Worm (Caenorhabditis elegans) whole organism, mixed stage, embryonic: Measurements from ENCODE around the gene Y43F8C.16.

Source experiments
- M03D4.4 ChIP-seq: sonication (generic microtip); optimal IDR thresholded peaks from 2 replicates; lab custom pipeline; 2017; ENCODE audit warnings: mild to moderate bottlenecking, missing genetic modification characterization, missing compliant biosample characterization
- bed-3 ChIP-seq: fragments of 200-800 bp; sonication (Bioruptor generic); optimal IDR thresholded peaks from 3 replicates; lab custom pipeline; 2018; ENCODE audit warnings: mild to moderate bottlenecking, missing genetic modification characterization, moderate library complexity, missing compliant biosample characterization
- blmp-1 ChIP-seq: fragments of 150-350 bp; optimal IDR thresholded peaks from 2 replicates; lab custom pipeline; 2014; ENCODE audit warnings: missing biosample characterization, missing genetic modification characterization
- ceh-43 ChIP-seq: fragments of 200-800 bp; sonication (Bioruptor generic); optimal IDR thresholded peaks from 2 replicates; lab custom pipeline; 2018; ENCODE audit warnings: mild to moderate bottlenecking, missing genetic modification characterization, moderate library complexity, missing compliant biosample characterization
- ceh-83 ChIP-seq: fragments of 200-800 bp; sonication (Bioruptor generic); optimal IDR thresholded peaks from 2 replicates; lab custom pipeline; 2018; ENCODE audit warnings: mild to moderate bottlenecking, missing genetic modification characterization, missing compliant biosample characterization
- ces-1 ChIP-seq: fragments of 150-350 bp; optimal IDR thresholded peaks from 2 replicates; lab custom pipeline; 2014; ENCODE audit warnings: missing biosample characterization, missing genetic modification reagents, missing genetic modification characterization
- cnd-1 ChIP-seq: fragments of 200-800 bp; sonication (Bioruptor generic); optimal IDR thresholded peaks from 2 replicates; lab custom pipeline; 2018; ENCODE audit warnings: mild to moderate bottlenecking, missing genetic modification characterization, missing compliant biosample characterization
- drap-1 ChIP-seq: fragments of 200-800 bp; sonication (Bioruptor generic); optimal IDR thresholded peaks from 3 replicates; lab custom pipeline; 2018; ENCODE audit warnings: mild to moderate bottlenecking, missing genetic modification characterization, missing compliant biosample characterization
- elt-1 ChIP-seq: sonication (generic microtip); optimal IDR thresholded peaks from 2 replicates; lab custom pipeline; 2017; ENCODE audit warnings: missing genetic modification characterization, mild to moderate bottlenecking, missing compliant biosample characterization, antibody characterized with exemption, moderate library complexity, borderline replicate concordance; ENCODE audit not compliant: insufficient read depth
- elt-3 ChIP-seq: fragments of 150-350 bp; optimal IDR thresholded peaks from 2 replicates; lab custom pipeline; 2014; ENCODE audit warnings: missing biosample characterization, missing genetic modification characterization
- flh-1 ChIP-seq: fragments of 200-800 bp; sonication (Bioruptor generic); optimal IDR thresholded peaks from 2 replicates; lab custom pipeline; 2018; ENCODE audit warnings: mild to moderate bottlenecking, missing genetic modification characterization, moderate library complexity, missing compliant biosample characterization
- ham-2 ChIP-seq: fragments of 200-800 bp; sonication (Bioruptor generic); optimal IDR thresholded peaks from 2 replicates; lab custom pipeline; 2018; ENCODE audit warnings: mild to moderate bottlenecking, missing genetic modification characterization, missing compliant biosample characterization
- hlh-1 ChIP-seq: fragments of 150-350 bp; optimal IDR thresholded peaks from 2 replicates; lab custom pipeline; 2014; ENCODE audit warnings: missing biosample characterization, missing genetic modification reagents, missing genetic modification characterization
- lin-13 ChIP-seq: fragments of 150-350 bp; optimal IDR thresholded peaks from 2 replicates; lab custom pipeline; 2014; ENCODE audit warnings: missing biosample characterization, missing genetic modification characterization
- lin-32 ChIP-seq: fragments of 200-800 bp; sonication (Bioruptor generic); optimal IDR thresholded peaks from 2 replicates; lab custom pipeline; 2018; ENCODE audit warnings: mild to moderate bottlenecking, missing genetic modification characterization, missing compliant biosample characterization
- lsy-2 ChIP-seq: fragments of 150-350 bp; optimal IDR thresholded peaks from 2 replicates; lab custom pipeline; 2014; ENCODE audit warnings: missing biosample characterization, missing genetic modification characterization
- mab-5 ChIP-seq: fragments of 150-350 bp; optimal IDR thresholded peaks from 2 replicates; lab custom pipeline; 2014; ENCODE audit warnings: missing biosample characterization, missing genetic modification characterization
- mep-1 ChIP-seq: fragments of 150-350 bp; optimal IDR thresholded peaks from 2 replicates; lab custom pipeline; 2017; ENCODE audit warnings: missing biosample characterization, missing genetic modification reagents, missing genetic modification characterization, inconsistent platforms
- nhr-12 ChIP-seq: fragments of 150-350 bp; optimal IDR thresholded peaks from 2 replicates; lab custom pipeline; 2014; ENCODE audit warnings: missing biosample characterization, missing genetic modification characterization
- nhr-2 ChIP-seq: fragments of 150-350 bp; optimal IDR thresholded peaks from 2 replicates; lab custom pipeline; 2014; ENCODE audit warnings: missing biosample characterization, missing genetic modification characterization
- nhr-76 ChIP-seq: sonication (generic microtip); optimal IDR thresholded peaks from 2 replicates; lab custom pipeline; 2017; ENCODE audit warnings: missing biosample characterization, missing genetic modification characterization
- sem-2 ChIP-seq: fragments of 200-800 bp; sonication (Bioruptor generic); optimal IDR thresholded peaks from 2 replicates; lab custom pipeline; 2018; ENCODE audit warnings: mild to moderate bottlenecking, missing genetic modification characterization, missing compliant biosample characterization
- sptf-1 ChIP-seq: sonication (generic microtip); optimal IDR thresholded peaks from 2 replicates; lab custom pipeline; 2017; ENCODE audit warnings: mild to moderate bottlenecking, missing genetic modification characterization, moderate library complexity, missing compliant biosample characterization
- unc-120 ChIP-seq: sonication (generic microtip); optimal IDR thresholded peaks from 2 replicates; lab custom pipeline; 2017; ENCODE audit warnings: missing genetic modification characterization, missing compliant biosample characterization; ENCODE audit not compliant: poor library complexity, severe bottlenecking
- unc-39 ChIP-seq: fragments of 150-350 bp; optimal IDR thresholded peaks from 2 replicates; lab custom pipeline; 2014; ENCODE audit warnings: missing biosample characterization, missing genetic modification characterization
- unc-62 ChIP-seq: fragments of 150-350 bp; optimal IDR thresholded peaks from 2 replicates; lab custom pipeline; 2014; ENCODE audit warnings: missing biosample characterization, missing genetic modification reagents, missing genetic modification characterization
- zip-8 ChIP-seq: fragments of 150-350 bp; optimal IDR thresholded peaks from 2 replicates; lab custom pipeline; 2014; ENCODE audit warnings: missing biosample characterization, missing genetic modification characterization
- ztf-11 ChIP-seq: fragments of 150-350 bp; optimal IDR thresholded peaks from 2 replicates; lab custom pipeline; 2014; ENCODE audit warnings: missing biosample characterization, missing genetic modification characterization

Y43F8C.16 gene

DNA sequence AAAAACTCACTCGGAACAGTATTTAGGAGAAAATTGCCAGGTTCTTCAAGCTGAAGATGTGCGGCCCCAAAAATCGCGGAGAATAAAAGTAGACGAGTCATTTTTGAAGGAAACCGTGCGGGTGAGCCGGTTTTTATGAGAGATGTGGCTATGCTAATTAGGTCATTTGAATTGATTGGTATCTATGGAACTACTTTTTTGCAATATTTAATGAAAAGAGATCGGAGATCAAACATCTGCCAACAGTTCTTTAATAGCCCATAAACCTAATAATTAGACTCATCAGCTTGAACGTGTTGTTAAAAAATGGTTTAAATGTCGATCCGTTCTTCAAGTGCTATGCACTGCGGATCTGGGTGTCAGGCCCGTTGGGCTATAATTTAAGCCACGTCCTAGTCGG is at the start of gene Y43F8C.16:
TSS of gene Y43F8C.16 (minus strand) at position 101 of the 400 bp plus-strand sequence.
- no peak for TF ChIP-seq ztf-11
- TF ChIP-seq bed-3 (GFP tag; lab: Kevin White, UChicago): no peak

DNA sequence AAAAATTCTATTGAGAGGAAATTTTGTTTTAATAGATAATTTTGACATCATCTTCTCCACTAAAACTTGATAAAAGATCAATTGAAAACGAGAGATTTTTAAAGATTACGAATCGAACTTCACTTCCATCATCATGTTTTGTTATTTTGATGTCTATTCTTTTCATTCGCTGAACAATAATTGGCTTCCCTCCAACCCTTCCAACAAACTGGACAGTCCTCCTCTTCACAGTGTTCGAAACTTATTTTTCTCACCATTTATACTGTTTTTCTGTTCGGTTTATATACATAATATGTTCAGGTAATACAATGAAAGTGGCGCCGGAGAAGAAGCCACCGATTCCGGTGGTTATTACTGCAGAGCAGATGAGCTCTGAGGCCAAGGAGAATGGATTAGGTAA is 45.4 kb upstream of the Y43F8C.16 start, which contains the start of gene M162.5:
TSS of gene M162.5 (plus strand) at position 301 of the 400 bp plus-strand sequence.
- no peak for TF ChIP-seq elt-3
- no peak for TF ChIP-seq M03D4.4 (tag; lab: Kevin White, UChicago)
- TF ChIP-seq hlh-1: no peak
- TF ChIP-seq drap-1: no peak
- no peak for TF ChIP-seq nhr-12 (tag; lab: Kevin White, UChicago)
- TF ChIP-seq, all 35 proteins: peak for 0

DNA sequence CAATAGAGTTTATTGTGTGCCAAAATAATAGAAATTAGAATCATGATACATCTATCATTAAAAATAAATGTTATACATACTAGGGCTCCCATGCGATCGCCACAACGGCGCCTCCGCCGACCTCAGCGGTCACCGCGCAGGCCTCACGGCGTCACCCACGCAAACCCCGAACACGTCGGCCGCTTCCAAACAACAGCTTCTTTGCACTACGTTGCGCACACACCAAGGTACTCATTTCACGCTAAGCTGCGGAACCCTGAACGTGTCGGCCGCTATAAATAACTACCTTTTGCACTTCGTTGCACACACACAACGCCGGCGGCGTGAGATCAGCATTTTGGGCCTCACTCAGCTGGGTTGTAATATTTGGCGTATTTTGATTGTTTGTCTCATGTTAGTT is 44.0 kb upstream of the Y43F8C.16 start:
- TF ChIP-seq mab-5 (tag; lab: Kevin White, UChicago) (no peak), nhr-76 (tag; lab: Kevin White, UChicago) (no peak), bed-3 (GFP tag; lab: Kevin White, UChicago) (no peak)

DNA sequence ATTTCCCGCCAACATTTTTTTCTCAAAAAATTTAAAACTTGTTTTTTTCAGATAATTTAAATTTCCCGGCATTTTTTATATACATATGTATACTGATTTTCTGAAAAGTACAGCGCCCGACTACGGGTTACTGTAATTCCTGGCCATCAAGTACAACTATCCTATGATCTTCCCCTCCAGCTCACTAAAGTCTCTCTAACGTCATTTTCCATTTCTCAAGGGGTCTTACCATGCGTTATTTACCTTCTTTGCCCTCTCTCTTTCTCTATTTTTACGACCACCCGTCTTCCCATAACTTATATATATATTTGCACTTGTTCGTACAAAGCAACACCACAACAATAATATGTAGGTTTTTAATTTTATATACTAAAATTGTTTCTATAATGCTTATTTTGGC is 40.9 kb upstream of the Y43F8C.16 start, which contains the start of gene W04E12.9:
TSS of gene W04E12.9 (plus strand) at position 301 of the 400 bp plus-strand sequence.
- no peak for TF ChIP-seq sptf-1
- no peak for TF ChIP-seq lin-13 (tag; lab: Kevin White, UChicago)
- no peak for TF ChIP-seq cnd-1 (tag; lab: Kevin White, UChicago)

DNA sequence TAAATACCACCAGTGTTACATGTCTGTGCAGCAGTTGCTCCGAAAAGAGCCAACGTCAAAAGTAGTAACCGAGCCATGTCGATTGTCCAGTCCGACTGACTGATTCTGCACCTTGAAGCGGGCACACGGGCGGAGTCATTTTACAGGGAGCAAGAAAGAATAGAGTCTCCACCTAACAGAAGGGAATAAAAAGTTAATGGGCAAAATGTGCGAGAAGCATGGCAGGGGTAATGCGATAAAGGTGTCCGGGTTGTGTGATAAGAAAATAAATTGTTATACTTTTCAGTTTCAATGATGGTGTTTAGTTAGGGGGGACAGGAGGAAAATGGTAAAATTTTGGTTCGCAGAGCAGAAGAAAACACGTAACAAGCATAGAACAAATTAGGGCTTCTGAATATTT is 39.9 kb upstream of the Y43F8C.16 start, which contains the start of gene clec-50:
TSS of gene clec-50 (minus strand) at position 109 of the 400 bp plus-strand sequence.
- TF ChIP-seq sptf-1 (no peak), drap-1 (no peak), ceh-83 (no peak), ces-1 (GFP tag; lab: Kevin White, UChicago) (no peak), unc-39 (tag; lab: Kevin White, UChicago) (no peak), lsy-2 (tag; lab: Kevin White, UChicago) (no peak)

DNA sequence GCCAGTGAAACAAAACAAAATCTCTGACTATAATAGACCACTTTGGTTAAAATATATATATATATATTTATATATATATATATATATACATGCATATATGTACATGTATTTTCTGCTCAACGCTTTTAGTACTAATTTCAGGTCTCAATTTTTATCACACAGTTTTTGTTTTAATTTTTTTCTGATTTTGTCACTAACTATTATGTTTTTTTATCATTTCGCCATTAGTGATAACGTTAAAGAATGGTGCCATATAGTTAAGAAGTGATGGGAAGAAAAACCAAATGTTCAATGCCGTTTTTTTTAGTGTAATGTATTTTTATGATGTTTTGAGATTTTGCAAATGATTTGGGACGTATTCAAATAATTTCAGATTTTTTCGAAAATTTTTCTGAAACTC is 39.0 kb upstream of the Y43F8C.16 start:
- no peak for TF ChIP-seq lin-32 (GFP tag; lab: Kevin White, UChicago)

DNA sequence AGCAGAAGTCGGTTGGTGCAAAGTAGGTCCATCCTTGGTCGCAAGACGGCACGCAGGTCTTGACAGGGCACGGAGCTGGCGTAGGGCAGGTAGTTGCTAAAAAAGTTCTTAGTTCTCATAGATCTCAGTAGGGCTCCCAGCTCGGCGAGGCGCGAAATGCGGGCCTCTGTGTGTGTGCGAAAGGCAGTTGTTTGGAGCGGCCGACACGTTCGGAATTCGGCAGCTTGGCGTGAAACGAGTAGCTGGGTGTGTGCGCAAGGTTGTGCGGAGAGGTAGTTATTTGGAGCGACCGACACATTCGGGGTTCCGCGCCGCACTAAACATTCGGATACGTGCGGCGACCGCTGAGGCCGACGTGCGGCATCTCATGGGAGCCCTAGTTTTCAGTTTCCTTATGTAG is 37.6 kb upstream of the Y43F8C.16 start:
- TF ChIP-seq ceh-43 (GFP tag; lab: Kevin White, UChicago) (no peak), hlh-1 (no peak), flh-1 (GFP tag; lab: Kevin White, UChicago) (no peak), unc-120 (tag; lab: Kevin White, UChicago) (no peak), ham-2 (GFP tag; lab: Kevin White, UChicago) (no peak), mep-1 (tag; lab: Kevin White, UChicago) (no peak), elt-1 (no peak), zip-8 (no peak), blmp-1 (no peak), unc-62 (GFP tag; lab: Kevin White, UChicago) (no peak)

DNA sequence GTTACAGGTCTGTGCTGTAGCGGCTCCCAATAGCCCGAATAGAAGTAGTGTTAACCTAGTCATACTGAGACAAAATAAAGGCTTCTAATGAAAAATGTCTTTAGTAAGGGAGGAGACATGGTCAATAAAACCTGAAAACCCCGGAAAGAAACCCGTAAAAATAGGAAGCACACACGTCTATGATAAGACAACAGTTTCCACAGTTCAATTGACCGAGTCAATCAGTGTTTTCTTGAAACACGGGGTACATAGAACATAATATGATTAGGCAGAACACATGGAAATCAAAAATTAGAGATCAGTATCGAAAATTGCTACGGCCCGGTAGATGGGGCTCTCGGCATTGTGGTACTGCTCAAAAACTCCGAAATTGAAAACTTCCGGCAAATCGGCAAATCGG is 35.8 kb upstream of the Y43F8C.16 start, which contains the start of gene clec-49:
TSS of gene clec-49 (minus strand) at position 103 of the 400 bp plus-strand sequence.
- TF ChIP-seq sem-2 (GFP tag; lab: Kevin White, UChicago) (no peak), unc-39 (tag; lab: Kevin White, UChicago) (no peak), unc-120 (tag; lab: Kevin White, UChicago) (no peak), blmp-1 (no peak), cnd-1 (tag; lab: Kevin White, UChicago) (no peak), M03D4.4 (tag; lab: Kevin White, UChicago) (no peak), lin-32 (GFP tag; lab: Kevin White, UChicago) (no peak), nhr-2 (tag; lab: Kevin White, UChicago) (no peak), mep-1 (tag; lab: Kevin White, UChicago) (no peak), ceh-83 (no peak), unc-62 (GFP tag; lab: Kevin White, UChicago) (no peak), mab-5 (tag; lab: Kevin White, UChicago) (no peak), nhr-12 (tag; lab: Kevin White, UChicago) (no peak)
